Worm (Caenorhabditis elegans) whole organism, late embryonic: Measurements from ENCODE around the gene spin-1.
"Not testable (repeated sequence)": the region's sequence is repeated elsewhere in the genome, so short reads cannot be mapped to it uniquely, and the experiment has no call there.

Experiments
- ets-4 ChIP-seq: sonication (generic microtip); optimal IDR thresholded peaks from 2 replicates; lab custom pipeline; 2016; ENCODE audit warnings: missing genetic modification characterization, missing compliant biosample characterization
- unc-42 ChIP-seq: sonication (generic microtip); optimal IDR thresholded peaks from 2 replicates; lab custom pipeline; 2016; ENCODE audit warnings: missing genotype, missing genetic modification characterization, missing compliant biosample characterization

DNA sequence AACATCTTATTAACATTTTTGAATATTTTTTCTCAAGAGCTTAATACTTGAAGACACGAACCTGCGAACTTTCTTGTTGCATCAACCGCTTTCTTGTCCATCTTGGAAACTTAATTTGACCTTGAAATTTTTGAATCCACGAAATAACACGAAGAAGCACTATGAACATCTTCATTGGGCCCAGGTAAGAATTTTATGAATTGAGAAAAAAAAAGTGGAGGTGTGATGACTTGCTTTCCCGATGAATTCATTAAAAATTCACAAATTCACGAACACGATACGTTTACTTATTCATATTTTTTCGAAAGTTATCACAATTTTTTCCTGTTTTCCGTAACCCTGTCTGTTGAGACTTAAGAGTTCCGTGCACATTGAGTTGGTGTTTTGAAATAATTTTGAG, 15.9 kb downstream of the spin-1 start, which contains the start of gene C27A7.6:
- not testable (repeated sequence) for TF ChIP-seq unc-42 (tag; lab: Kevin White, UChicago); ets-4
